Worm (Caenorhabditis elegans) whole organism, late embryonic: ENCODE results near the gene srw-143.

ENCODE experiments used
- C08G9.2 ChIP-seq: sonication (generic microtip); optimal IDR thresholded peaks from 2 replicates; lab custom pipeline; 2016; ENCODE audit warnings: mild to moderate bottlenecking, missing genetic modification characterization, moderate library complexity, missing compliant biosample characterization
- C38D4.7 ChIP-seq: fragments of 200-800 bp; sonication (Bioruptor generic); optimal IDR thresholded peaks from 2 replicates; lab custom pipeline; 2018; ENCODE audit warnings: mild to moderate bottlenecking, missing genetic modification characterization, moderate library complexity, missing compliant biosample characterization
- Y22D7AL.16 ChIP-seq: sonication (generic microtip); optimal IDR thresholded peaks from 2 replicates; lab custom pipeline; 2016; ENCODE audit warnings: missing genetic modification characterization, missing compliant biosample characterization
- ahr-1 ChIP-seq: sonication (generic microtip); optimal IDR thresholded peaks from 2 replicates; lab custom pipeline; 2016; ENCODE audit warnings: missing genetic modification characterization, missing compliant biosample characterization
- ceh-14 ChIP-seq: sonication (generic microtip); optimal IDR thresholded peaks from 2 replicates; lab custom pipeline; 2016; ENCODE audit warnings: missing genotype, missing genetic modification characterization, missing compliant biosample characterization
- ceh-2 ChIP-seq: sonication (generic microtip); optimal IDR thresholded peaks from 2 replicates; lab custom pipeline; 2016; ENCODE audit warnings: missing genotype, missing genetic modification characterization, missing compliant biosample characterization
- ceh-22 ChIP-seq: sonication (generic microtip); optimal IDR thresholded peaks from 2 replicates; lab custom pipeline; 2017; ENCODE audit warnings: missing biosample characterization, missing genetic modification characterization
- ceh-24 ChIP-seq: sonication (generic microtip); optimal IDR thresholded peaks from 2 replicates; lab custom pipeline; 2016; ENCODE audit warnings: mild to moderate bottlenecking, missing genetic modification characterization, missing compliant biosample characterization
- dmd-4 ChIP-seq: sonication (generic microtip); optimal IDR thresholded peaks from 2 replicates; lab custom pipeline; 2016; ENCODE audit warnings: borderline replicate concordance, missing genetic modification characterization, missing compliant biosample characterization
- elt-2 ChIP-seq: sonication (generic microtip); optimal IDR thresholded peaks from 2 replicates; lab custom pipeline; 2016; ENCODE audit warnings: missing genetic modification reagents, missing genetic modification characterization, missing compliant biosample characterization
- elt-4 ChIP-seq: sonication (generic microtip); optimal IDR thresholded peaks from 2 replicates; lab custom pipeline; 2016; ENCODE audit warnings: missing genetic modification characterization, missing compliant biosample characterization
- eyg-1 ChIP-seq: sonication (generic microtip); optimal IDR thresholded peaks from 2 replicates; lab custom pipeline; 2016; ENCODE audit warnings: missing genotype, missing genetic modification characterization, missing compliant biosample characterization
- fax-1 ChIP-seq: sonication (generic microtip); optimal IDR thresholded peaks from 2 replicates; lab custom pipeline; 2016; ENCODE audit warnings: missing genotype, missing genetic modification characterization, missing compliant biosample characterization
- gmeb-2 ChIP-seq: sonication (generic microtip); optimal IDR thresholded peaks from 2 replicates; lab custom pipeline; 2016; ENCODE audit warnings: missing genetic modification characterization, inconsistent platforms, missing compliant biosample characterization
- hlh-13 ChIP-seq: fragments of 200-800 bp; sonication (Bioruptor generic); optimal IDR thresholded peaks from 2 replicates; lab custom pipeline; 2018; ENCODE audit warnings: mild to moderate bottlenecking, missing genetic modification characterization, missing compliant biosample characterization
- hlh-15 ChIP-seq: sonication (generic microtip); optimal IDR thresholded peaks from 2 replicates; lab custom pipeline; 2016; ENCODE audit warnings: missing genetic modification characterization, missing compliant biosample characterization
- hlh-6 ChIP-seq: sonication (generic microtip); optimal IDR thresholded peaks from 2 replicates; lab custom pipeline; 2016; ENCODE audit warnings: missing genotype, missing genetic modification characterization, missing compliant biosample characterization
- hlh-8 ChIP-seq: sonication (generic microtip); optimal IDR thresholded peaks from 2 replicates; lab custom pipeline; 2016; ENCODE audit warnings: missing genotype, missing genetic modification characterization, missing compliant biosample characterization
- mec-3 ChIP-seq: sonication (generic microtip); optimal IDR thresholded peaks from 2 replicates; lab custom pipeline; 2016; ENCODE audit warnings: borderline replicate concordance, missing genetic modification characterization, missing compliant biosample characterization
- nfya-1 ChIP-seq: sonication (generic microtip); optimal IDR thresholded peaks from 2 replicates; lab custom pipeline; 2017; ENCODE audit warnings: missing genetic modification characterization, mild to moderate bottlenecking, missing compliant biosample characterization, antibody characterized with exemption, moderate library complexity
- nhr-232 ChIP-seq: sonication (generic microtip); optimal IDR thresholded peaks from 2 replicates; lab custom pipeline; 2016; ENCODE audit warnings: missing genetic modification characterization, missing compliant biosample characterization
- npax-4 ChIP-seq: sonication (generic microtip); optimal IDR thresholded peaks from 2 replicates; lab custom pipeline; 2016; ENCODE audit warnings: missing genetic modification characterization, missing compliant biosample characterization
- odd-2 ChIP-seq: sonication (generic microtip); optimal IDR thresholded peaks from 2 replicates; lab custom pipeline; 2017; ENCODE audit warnings: antibody characterized with exemption, mild to moderate bottlenecking, missing genetic modification characterization, missing compliant biosample characterization
- pax-1 ChIP-seq: fragments of 150-350 bp; optimal IDR thresholded peaks from 2 replicates; lab custom pipeline; 2014; ENCODE audit warnings: missing biosample characterization, missing genetic modification characterization
- pha-2 ChIP-seq: sonication (generic microtip); optimal IDR thresholded peaks from 2 replicates; lab custom pipeline; 2017; ENCODE audit warnings: mild to moderate bottlenecking, missing genetic modification characterization, missing compliant biosample characterization
- pha-4 ChIP-seq: fragments of 150-350 bp; optimal IDR thresholded peaks from 2 replicates; lab custom pipeline; 2018; ENCODE audit warnings: missing biosample characterization, missing genetic modification reagents, missing genetic modification characterization
- pqm-1 ChIP-seq: sonication (generic microtip); optimal IDR thresholded peaks from 2 replicates; lab custom pipeline; 2016; ENCODE audit warnings: missing genetic modification characterization, missing compliant biosample characterization
- pros-1 ChIP-seq: fragments of 150-350 bp; optimal IDR thresholded peaks from 2 replicates; lab custom pipeline; 2014; ENCODE audit warnings: missing biosample characterization, missing genetic modification reagents, missing genetic modification characterization
- ref-2 ChIP-seq: sonication (generic microtip); optimal IDR thresholded peaks from 2 replicates; lab custom pipeline; 2016; ENCODE audit warnings: missing genetic modification characterization, missing compliant biosample characterization
- rnt-1 ChIP-seq: sonication (generic microtip); optimal IDR thresholded peaks from 2 replicates; lab custom pipeline; 2016; ENCODE audit warnings: missing genetic modification characterization, missing compliant biosample characterization
- sdc-2 ChIP-seq: sonication (generic microtip); optimal IDR thresholded peaks from 2 replicates; lab custom pipeline; 2016; ENCODE audit warnings: missing genotype, missing genetic modification characterization, missing compliant biosample characterization
- sox-2 ChIP-seq: fragments of 200-800 bp; sonication (Bioruptor generic); IDR thresholded peaks from 2 replicates; pipeline ENCODE4 v1.3.6; 2022; ENCODE audit warnings: missing genetic modification reagents, missing genetic modification characterization, missing compliant biosample characterization
- sox-4 ChIP-seq: sonication (generic microtip); optimal IDR thresholded peaks from 2 replicates; lab custom pipeline; 2017; ENCODE audit warnings: mild to moderate bottlenecking, missing genetic modification characterization, inconsistent platforms, missing compliant biosample characterization
- syd-9 ChIP-seq: sonication (generic microtip); optimal IDR thresholded peaks from 2 replicates; lab custom pipeline; 2016; ENCODE audit warnings: mild to moderate bottlenecking, missing genetic modification characterization, moderate library complexity, missing compliant biosample characterization
- ttx-3 ChIP-seq: sonication (generic microtip); optimal IDR thresholded peaks from 2 replicates; lab custom pipeline; 2016; ENCODE audit warnings: missing genetic modification reagents, missing genetic modification characterization, missing compliant biosample characterization
- unc-42 ChIP-seq: sonication (generic microtip); optimal IDR thresholded peaks from 2 replicates; lab custom pipeline; 2016; ENCODE audit warnings: missing genotype, missing genetic modification characterization, missing compliant biosample characterization
- unc-55 ChIP-seq: sonication (generic microtip); optimal IDR thresholded peaks from 2 replicates; lab custom pipeline; 2017; ENCODE audit warnings: missing biosample characterization, missing genetic modification reagents, missing genetic modification characterization

Gene srw-143

DNA sequence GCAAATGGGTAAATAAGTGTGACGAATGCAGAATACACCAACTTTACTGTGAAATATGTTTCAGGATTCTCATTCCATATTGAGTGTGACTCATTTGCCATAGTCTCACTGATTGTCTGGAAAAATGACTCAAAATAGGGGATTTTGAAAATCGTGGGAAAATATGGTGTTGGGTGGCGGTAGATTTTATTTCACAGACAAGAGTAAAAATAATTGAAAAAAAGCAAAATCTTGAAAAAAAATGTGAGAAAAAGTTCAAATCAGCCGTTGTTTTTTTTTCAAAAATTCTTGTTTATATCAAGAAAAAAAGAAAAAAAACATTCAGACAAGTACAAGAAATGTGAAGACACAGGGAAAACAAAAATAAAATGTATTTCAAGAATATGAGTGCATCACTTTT lies 18.7 kb downstream of the srw-143 start, which contains the start of gene srh-38:
srh-38 (minus strand) TSS at position 101 of the 400 bp plus-strand sequence.
- TF ChIP-seq Y22D7AL.16 (tag; lab: Kevin White, UChicago), result no peak
- TF ChIP-seq ceh-14 (tag; lab: Kevin White, UChicago), result no peak
- TF ChIP-seq npax-4, result no peak
- no peak for TF ChIP-seq C38D4.7 (GFP tag; lab: Kevin White, UChicago)
- TF ChIP-seq hlh-8 (tag; lab: Kevin White, UChicago), result no peak
- no peak for TF ChIP-seq ceh-22 (tag; lab: Kevin White, UChicago)
- no peak for TF ChIP-seq syd-9 (tag; lab: Kevin White, UChicago)
- TF ChIP-seq sox-4 (tag; lab: Kevin White, UChicago), result no peak
- no peak for TF ChIP-seq nfya-1 (tag; lab: Kevin White, UChicago)
- no peak for TF ChIP-seq ref-2 (tag; lab: Kevin White, UChicago)
- TF ChIP-seq fax-1, result no peak
- TF ChIP-seq pha-2 (tag; lab: Kevin White, UChicago), result no peak

DNA sequence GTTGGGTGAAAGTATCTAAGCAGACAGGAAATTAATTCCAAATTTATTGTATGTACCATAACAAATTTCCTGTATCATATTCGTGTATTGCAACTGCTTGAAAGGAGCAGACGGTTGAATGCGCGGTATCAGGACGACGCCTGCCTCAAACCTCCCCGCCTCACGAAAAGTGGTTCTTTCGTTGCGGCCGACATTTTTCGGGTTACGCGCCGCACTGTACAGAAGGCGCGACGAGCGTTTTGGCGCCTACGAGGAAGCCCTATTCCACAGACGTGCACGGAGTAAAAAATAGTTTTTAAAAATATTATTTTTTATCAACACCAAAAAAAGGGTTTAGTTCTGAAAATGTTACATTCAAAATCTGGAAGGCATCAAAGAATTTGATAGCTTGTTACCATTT lies 21.2 kb downstream of the srw-143 start:
- no peak for TF ChIP-seq ttx-3 (tag; lab: Kevin White, UChicago)

DNA sequence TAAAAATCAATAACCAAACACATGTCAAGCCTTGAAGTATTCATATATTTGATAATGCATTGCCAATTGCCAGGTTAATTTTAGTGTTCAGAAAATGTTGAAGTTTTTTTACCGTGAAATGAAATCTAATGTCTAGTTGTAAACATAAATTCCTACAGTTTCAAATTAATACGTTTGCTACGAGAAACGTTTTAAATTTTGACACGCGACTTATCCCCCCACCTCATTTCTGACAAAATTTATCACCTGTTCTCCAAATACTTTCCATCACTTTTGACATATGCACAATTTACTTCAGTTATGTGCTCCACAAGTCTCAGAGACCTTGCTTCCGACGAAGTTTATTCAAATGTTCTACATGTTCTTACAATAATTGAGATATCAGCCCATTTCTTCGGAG lies 27.4 kb downstream of the srw-143 start, which contains the start of gene srh-146:
srh-146 (plus strand) TSS at position 301 of the 400 bp plus-strand sequence.
- TF ChIP-seq unc-42, result no peak
- no peak for TF ChIP-seq hlh-6
- no peak for TF ChIP-seq gmeb-2 (tag; lab: Kevin White, UChicago)
- TF ChIP-seq, all 69 proteins: peak for 0

DNA sequence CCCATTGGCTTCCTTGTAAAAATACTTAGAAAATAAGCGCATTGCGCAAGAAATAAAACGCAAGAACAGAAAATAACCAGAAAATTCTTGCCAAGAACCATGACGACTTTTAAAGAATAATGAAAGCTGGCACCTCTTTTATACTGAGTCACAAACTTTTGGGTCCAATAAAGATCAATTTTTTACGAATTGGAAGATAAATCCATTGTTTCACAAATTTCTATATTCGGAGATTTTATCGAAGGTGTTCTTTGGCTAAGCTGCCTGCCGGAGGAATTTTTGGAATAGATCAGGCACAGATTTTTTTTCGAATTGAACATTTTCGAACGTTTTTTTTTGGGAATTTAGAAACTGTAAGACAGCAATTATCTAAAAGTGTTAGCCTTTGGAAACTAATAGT lies 28.4 kb downstream of the srw-143 start, which contains the start of gene C31B8.9:
C31B8.9 (minus strand) TSS at position 101 of the 400 bp plus-strand sequence.
- no peak for TF ChIP-seq elt-2 (tag; lab: Kevin White, UChicago)
- no peak for TF ChIP-seq dmd-4
- TF ChIP-seq rnt-1 (tag; lab: Kevin White, UChicago), result no peak
- no peak for TF ChIP-seq ttx-3 (tag; lab: Kevin White, UChicago)
- no peak for TF ChIP-seq ceh-22 (tag; lab: Kevin White, UChicago)
- TF ChIP-seq ceh-24 (tag; lab: Kevin White, UChicago), result no peak
- TF ChIP-seq eyg-1 (tag; lab: Kevin White, UChicago), result no peak
- TF ChIP-seq pha-2 (tag; lab: Kevin White, UChicago), result no peak
- no peak for TF ChIP-seq unc-55
- no peak for TF ChIP-seq pha-4 (tag; lab: Kevin White, UChicago)
- no peak for TF ChIP-seq pqm-1
- no peak for TF ChIP-seq hlh-15 (tag; lab: Kevin White, UChicago)

DNA sequence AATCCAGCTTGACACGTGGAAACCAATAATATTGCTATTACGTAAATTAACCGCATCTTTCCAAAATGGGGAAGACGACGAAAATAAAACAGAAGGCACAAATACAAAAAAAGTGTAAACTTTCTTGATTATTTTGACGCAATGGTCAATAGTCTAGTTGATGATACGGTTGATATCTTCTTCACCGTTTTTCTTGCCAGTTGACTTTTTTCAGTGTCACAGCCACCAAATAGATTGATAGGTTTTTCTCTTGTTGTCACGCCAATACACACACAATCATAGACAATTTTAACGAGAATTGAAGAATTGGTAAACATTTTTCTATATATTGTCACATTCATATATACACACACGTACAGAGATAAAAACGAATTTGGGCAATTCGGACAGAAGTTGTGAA lies 31.8 kb downstream of the srw-143 start, which contains the start of gene zmp-3:
zmp-3 (minus strand) TSS at position 101 of the 400 bp plus-strand sequence.
- TF ChIP-seq sdc-2 (tag; lab: Kevin White, UChicago), result no peak
- no peak for TF ChIP-seq npax-4
- no peak for TF ChIP-seq hlh-13 (GFP tag; lab: Kevin White, UChicago)
- TF ChIP-seq C08G9.2, result no peak
- no peak for TF ChIP-seq pax-1 (tag; lab: Kevin White, UChicago)
- TF ChIP-seq hlh-8 (tag; lab: Kevin White, UChicago), result no peak
- TF ChIP-seq mec-3 (tag; lab: Kevin White, UChicago), result no peak
- TF ChIP-seq C38D4.7 (GFP tag; lab: Kevin White, UChicago), result no peak
- no peak for TF ChIP-seq elt-4
- no peak for TF ChIP-seq pros-1 (tag; lab: Kevin White, UChicago)
- no peak for TF ChIP-seq sox-2
- TF ChIP-seq pha-4 (tag; lab: Kevin White, UChicago), result no peak
- no peak for TF ChIP-seq ceh-2 (tag; lab: Kevin White, UChicago)
- TF ChIP-seq nhr-232, result no peak
- TF ChIP-seq odd-2 (tag; lab: Kevin White, UChicago), result no peak
- no peak for TF ChIP-seq ttx-3 (tag; lab: Kevin White, UChicago)
- no peak for TF ChIP-seq gmeb-2 (tag; lab: Kevin White, UChicago)
- TF ChIP-seq ahr-1, result no peak
- TF ChIP-seq rnt-1 (tag; lab: Kevin White, UChicago), result no peak
- no peak for TF ChIP-seq unc-42
